Worm (Caenorhabditis elegans) whole organism, L4 larva: ENCODE results near the gene cyp-25A1.

Source experiments
- D1046.2 ChIP-seq: fragments of 200-800 bp; sonication (Bioruptor generic); IDR thresholded peaks from 2 replicates; pipeline ENCODE4 v1.3.6; 2022; ENCODE audit warnings: missing genetic modification characterization, missing compliant biosample characterization
- F10B5.3 ChIP-seq: sonication (generic microtip); optimal IDR thresholded peaks from 2 replicates; lab custom pipeline; 2016; ENCODE audit warnings: mild to moderate bottlenecking, missing genetic modification characterization, missing compliant biosample characterization
- F44E2.7 ChIP-seq: fragments of 200-800 bp; sonication (Bioruptor generic); IDR thresholded peaks from 2 replicates; pipeline ENCODE4 v2.1.2; 2022; ENCODE audit warnings: missing genetic modification characterization, missing compliant biosample characterization
- T26A8.4 ChIP-seq: fragments of 200-800 bp; sonication (Bioruptor generic); IDR thresholded peaks from 2 replicates; pipeline ENCODE4 v1.3.6; 2022; ENCODE audit warnings: missing genetic modification characterization, missing compliant biosample characterization
- Y105C5A.15 ChIP-seq: fragments of 200-800 bp; sonication (Bioruptor generic); IDR thresholded peaks from 2 replicates; pipeline ENCODE4 v1.3.6; 2022; ENCODE audit warnings: missing genetic modification characterization, missing compliant biosample characterization
- Y48G9A.11 ChIP-seq: fragments of 200-800 bp; sonication (Bioruptor generic); IDR thresholded peaks from 2 replicates; pipeline ENCODE4 v1.3.6; 2022; ENCODE audit warnings: missing genetic modification reagents, missing genetic modification characterization, missing compliant biosample characterization
- Y5F2A.4 ChIP-seq: fragments of 200-800 bp; sonication (Bioruptor generic); optimal IDR thresholded peaks from 2 replicates; lab custom pipeline; 2018; ENCODE audit warnings: mild to moderate bottlenecking, missing genetic modification characterization, missing compliant biosample characterization
- ZK337.2 ChIP-seq: fragments of 200-800 bp; sonication (Bioruptor generic); IDR thresholded peaks from 2 replicates; pipeline ENCODE4 v1.3.6; 2022; ENCODE audit warnings: missing genetic modification reagents, missing genetic modification characterization, missing compliant biosample characterization
- aly-2 ChIP-seq: sonication (generic microtip); optimal IDR thresholded peaks from 2 replicates; lab custom pipeline; 2018; ENCODE audit warnings: missing biosample characterization, missing genetic modification characterization
- attf-4 ChIP-seq: sonication (generic microtip); optimal IDR thresholded peaks from 3 replicates; lab custom pipeline; 2017; ENCODE audit warnings: missing biosample characterization, missing genetic modification characterization
- ceh-28 ChIP-seq: fragments of 150-350 bp; optimal IDR thresholded peaks from 2 replicates; lab custom pipeline; 2014; ENCODE audit warnings: missing biosample characterization, missing genetic modification reagents, missing genetic modification characterization
- cey-2 ChIP-seq: sonication (generic microtip); optimal IDR thresholded peaks from 3 replicates; lab custom pipeline; 2017; ENCODE audit warnings: missing genetic modification characterization, mild to moderate bottlenecking, missing compliant biosample characterization, antibody characterized with exemption, borderline replicate concordance; ENCODE audit not compliant: insufficient read depth
- ctbp-1 ChIP-seq: fragments of 200-800 bp; sonication (Bioruptor generic); IDR thresholded peaks from 2 replicates; pipeline ENCODE4 v1.3.6; 2022; ENCODE audit warnings: missing genetic modification reagents, missing genetic modification characterization, missing compliant biosample characterization
- daf-16 ChIP-seq, 3 experiments: sonication (generic microtip); optimal IDR thresholded peaks; 2 replicates each; lab custom pipeline; 2016 to 2017; ENCODE audit warnings: missing genetic modification characterization in 3 of 3, missing genetic modification reagents in 3 of 3, mild to moderate bottlenecking in 2 of 3, missing compliant biosample characterization in 2 of 3, missing biosample characterization in 1 of 3, moderate library complexity in 1 of 3
- egl-27 ChIP-seq: sonication (generic microtip); optimal IDR thresholded peaks from 3 replicates; lab custom pipeline; 2017; ENCODE audit warnings: missing biosample characterization, missing genetic modification reagents, missing genetic modification characterization
- fkh-10 ChIP-seq: fragments of 150-350 bp; optimal IDR thresholded peaks from 2 replicates; lab custom pipeline; 2014; ENCODE audit warnings: missing biosample characterization, missing genetic modification reagents, missing genetic modification characterization
- gei-8 ChIP-seq: fragments of 200-800 bp; sonication (Bioruptor generic); optimal IDR thresholded peaks from 2 replicates; lab custom pipeline; 2018; ENCODE audit warnings: mild to moderate bottlenecking, missing genetic modification characterization, missing compliant biosample characterization
- hlh-30 ChIP-seq: sonication (generic microtip); optimal IDR thresholded peaks from 2 replicates; lab custom pipeline; 2017; ENCODE audit warnings: antibody characterized with exemption, mild to moderate bottlenecking, missing genetic modification characterization, missing compliant biosample characterization; ENCODE audit not compliant: insufficient read depth
- hmg-1.1 ChIP-seq: fragments of 200-800 bp; sonication (Bioruptor generic); IDR thresholded peaks from 2 replicates; pipeline ENCODE4 v1.3.6; 2022; ENCODE audit warnings: missing genetic modification reagents, missing genetic modification characterization, missing compliant biosample characterization
- jun-1 ChIP-seq: fragments of 150-350 bp; optimal IDR thresholded peaks from 2 replicates; lab custom pipeline; 2014; ENCODE audit warnings: missing biosample characterization, missing genetic modification reagents, missing genetic modification characterization
- lim-7 ChIP-seq: fragments of 200-800 bp; sonication (Bioruptor generic); IDR thresholded peaks from 2 replicates; pipeline ENCODE4 v1.3.6; 2022; ENCODE audit warnings: missing genetic modification characterization, missing compliant biosample characterization
- lin-1 ChIP-seq: fragments of 200-800 bp; sonication (Bioruptor generic); IDR thresholded peaks from 2 replicates; pipeline ENCODE4 v1.3.6; 2022; ENCODE audit warnings: missing genetic modification reagents, missing genetic modification characterization, missing compliant biosample characterization
- lin-15B ChIP-seq: fragments of 150-350 bp; sonication (generic microtip); optimal IDR thresholded peaks from 3 replicates; lab custom pipeline; 2014; ENCODE audit warnings: missing biosample characterization, missing genetic modification characterization
- lin-29 ChIP-seq: fragments of 200-800 bp; sonication (Bioruptor generic); IDR thresholded peaks from 2 replicates; pipeline ENCODE4 v1.3.6; 2022; ENCODE audit warnings: missing genetic modification reagents, missing genetic modification characterization, missing compliant biosample characterization
- lsy-2 ChIP-seq, 2 experiments: fragments of 150-350 bp in 1 of 2; sonication (generic microtip) in 1 of 2; optimal IDR thresholded peaks; 2 replicates each; lab custom pipeline; 2014 to 2017; ENCODE audit warnings: missing biosample characterization in 2 of 2, missing genetic modification characterization in 2 of 2
- mdl-1 ChIP-seq, 2 experiments: fragments of 150-350 bp in 1 of 2; sonication (generic microtip) in 1 of 2; optimal IDR thresholded peaks; 2 replicates each; lab custom pipeline; 2014 to 2017; ENCODE audit warnings: missing biosample characterization in 2 of 2, missing genetic modification characterization in 2 of 2
- mdt-29 ChIP-seq: fragments of 200-800 bp; sonication (Bioruptor generic); IDR thresholded peaks from 2 replicates; pipeline ENCODE4 v1.3.6; 2022; ENCODE audit warnings: missing genetic modification reagents, missing genetic modification characterization, missing compliant biosample characterization
- mxl-3 ChIP-seq: fragments of 200-800 bp; sonication (Bioruptor generic); optimal IDR thresholded peaks from 2 replicates; lab custom pipeline; 2018; ENCODE audit warnings: mild to moderate bottlenecking, missing genetic modification characterization, missing compliant biosample characterization
- nhr-10 ChIP-seq: fragments of 150-350 bp; optimal IDR thresholded peaks from 2 replicates; lab custom pipeline; 2014; ENCODE audit warnings: missing biosample characterization, missing genetic modification characterization
- nhr-237 ChIP-seq: sonication (generic microtip); optimal IDR thresholded peaks from 2 replicates; lab custom pipeline; 2017; ENCODE audit warnings: missing biosample characterization, missing genetic modification characterization
- nhr-48 ChIP-seq: sonication (generic microtip); optimal IDR thresholded peaks from 2 replicates; lab custom pipeline; 2016; ENCODE audit warnings: mild to moderate bottlenecking, missing genetic modification characterization, missing compliant biosample characterization
- nhr-6 ChIP-seq: fragments of 150-350 bp; optimal IDR thresholded peaks from 2 replicates; lab custom pipeline; 2014; ENCODE audit warnings: missing biosample characterization, missing genetic modification characterization
- nhr-76 ChIP-seq: fragments of 150-350 bp; optimal IDR thresholded peaks from 2 replicates; lab custom pipeline; 2014; ENCODE audit warnings: missing biosample characterization, missing genetic modification characterization
- pha-4 ChIP-seq, 2 experiments: fragments of 150-350 bp in 1 of 2; fragments of 200-800 bp in 1 of 2; sonication (Bioruptor generic) in 1 of 2; IDR thresholded peaks in 1 of 2; optimal IDR thresholded peaks in 1 of 2; 2 replicates each; pipeline versions ENCODE4 v1.3.6 to Lab custom; 2014 to 2022; ENCODE audit warnings: missing genetic modification characterization in 2 of 2, missing genetic modification reagents in 2 of 2, missing biosample characterization in 1 of 2, missing compliant biosample characterization in 1 of 2
- rbr-2 ChIP-seq: sonication (generic microtip); optimal IDR thresholded peaks from 2 replicates; lab custom pipeline; 2016; ENCODE audit warnings: missing genotype, missing genetic modification characterization, missing compliant biosample characterization
- skn-1 ChIP-seq: fragments of 150-350 bp; optimal IDR thresholded peaks from 2 replicates; lab custom pipeline; 2014; ENCODE audit warnings: missing biosample characterization, missing genetic modification characterization
- spr-1 ChIP-seq: sonication (generic microtip); optimal IDR thresholded peaks from 2 replicates; lab custom pipeline; 2016; ENCODE audit warnings: mild to moderate bottlenecking, missing genetic modification characterization, missing compliant biosample characterization
- spr-3 ChIP-seq: fragments of 200-800 bp; sonication (Bioruptor generic); optimal IDR thresholded peaks from 2 replicates; lab custom pipeline; 2018; ENCODE audit warnings: mild to moderate bottlenecking, missing genetic modification characterization, missing compliant biosample characterization
- unc-62 ChIP-seq, 3 experiments: fragments of 150-350 bp in 1 of 3; sonication (generic microtip); optimal IDR thresholded peaks in 2 of 3; peaks in 1 of 3; 1 replicate in 1 of 3; 2 replicates in 2 of 3; lab custom pipeline; 2014 to 2017; ENCODE audit warnings: missing biosample characterization in 3 of 3, missing genetic modification characterization in 3 of 3, missing genetic modification reagents in 3 of 3, missing genotype in 1 of 3
- vab-7 ChIP-seq: fragments of 200-800 bp; sonication (Bioruptor generic); IDR thresholded peaks from 2 replicates; pipeline ENCODE4 v1.3.6; 2022; ENCODE audit warnings: missing genetic modification reagents, missing genetic modification characterization, missing compliant biosample characterization
- zfp-2 ChIP-seq: sonication (generic microtip); optimal IDR thresholded peaks from 2 replicates; lab custom pipeline; 2016; ENCODE audit warnings: mild to moderate bottlenecking, missing genetic modification characterization, missing compliant biosample characterization
- zfp-3 ChIP-seq: fragments of 200-800 bp; sonication (Bioruptor generic); conservative IDR thresholded peaks from 2 replicates; pipeline ENCODE4 v1.3.6; 2022; ENCODE audit warnings: missing genetic modification reagents, missing genetic modification characterization, missing compliant biosample characterization
- zip-2 ChIP-seq: fragments of 150-350 bp; optimal IDR thresholded peaks from 2 replicates; lab custom pipeline; 2014; ENCODE audit warnings: missing biosample characterization, missing genetic modification characterization
- ztf-11 ChIP-seq: fragments of 150-350 bp; optimal IDR thresholded peaks from 2 replicates; lab custom pipeline; 2014; ENCODE audit warnings: missing biosample characterization, missing genetic modification characterization

cyp-25A1 gene

ce11 chrIII:3797180-3798026 lies 35.0 kb upstream of the cyp-25A1 start (continued):
- TF ChIP-seq zfp-3 (GFP tag; lab: Robert Waterston, UW) (0 out of 2 replicates have a peak, but pooled peaks have one; percentile 25), jun-1 (tag; lab: Kevin White, UChicago) (no peak), ZK337.2 (GFP tag; lab: Robert Waterston, UW) (0 out of 2 replicates have a peak, but pooled peaks have one; percentile 7), ctbp-1 (no peak), zfp-2 (no peak), unc-62 (GFP tag; optimal IDR thresholded peaks at IDR 0.05 in 1 of 2; lab: Kevin White, UChicago) (peak in 1 of 2 experiments; percentile 95), unc-62 (tag; optimal IDR thresholded peaks at IDR 0.05; lab: Kevin White, UChicago) (no peak), lin-15B (tag; lab: Kevin White, UChicago) (no peak), Y48G9A.11 (GFP tag; lab: Robert Waterston, UW) (no peak), mxl-3 (GFP tag; lab: Kevin White, UChicago) (peak; percentile 37), mdl-1 (tag; optimal IDR thresholded peaks at IDR 0.05; lab: Kevin White, UChicago) (peak in 1 of 2 experiments; percentile 59), nhr-237 (tag; lab: Kevin White, UChicago) (no peak), lim-7 (GFP tag; lab: Robert Waterston, UW) (peak; percentile 65), F44E2.7 (GFP tag; lab: Robert Waterston, UW) (no peak), mdt-29 (GFP tag; lab: Robert Waterston, UW) (no peak; the same call in 1 of the 2 replicates), skn-1 (tag; lab: Kevin White, UChicago) (no peak)

- TF ChIP-seq mxl-3 (GFP tag; lab: Kevin White, UChicago) = peak; percentile 20
- 0 out of 2 replicates have a peak, but pooled peaks have one; percentile 7 for TF ChIP-seq mdt-29 (GFP tag; lab: Robert Waterston, UW)
- no peak for TF ChIP-seq F10B5.3
- TF ChIP-seq hmg-1.1 = 0 out of 2 replicates have a peak, but pooled peaks have one; percentile 5
These were observed 34.0 kb upstream of the cyp-25A1 start for ce11 chrIII:3798416-3798815.

- TF ChIP-seq ztf-11 (tag; lab: Kevin White, UChicago) (no peak), nhr-76 (tag; lab: Kevin White, UChicago) (no peak), spr-1 (tag; lab: Kevin White, UChicago) (no peak), Y105C5A.15 (GFP tag; lab: Robert Waterston, UW) (no peak), nhr-10 (tag; lab: Kevin White, UChicago) (peak; percentile 22), daf-16 (GFP tag; optimal IDR thresholded peaks at IDR 0.05; lab: Kevin White, UChicago) (no peak), daf-16 (tag; optimal IDR thresholded peaks at IDR 0.05; lab: Kevin White, UChicago) (peak; percentile 67), rbr-2 (tag; lab: Kevin White, UChicago) (no peak), skn-1 (tag; lab: Kevin White, UChicago) (no peak), vab-7 (GFP tag; lab: Robert Waterston, UW) (no peak), cey-2 (tag; lab: Kevin White, UChicago) (no peak), D1046.2 (GFP tag; lab: Robert Waterston, UW) (no peak), ZK337.2 (GFP tag; lab: Robert Waterston, UW) (no peak), lin-1 (GFP tag; lab: Robert Waterston, UW) (0 out of 2 replicates have a peak, but pooled peaks have one; percentile 19), ceh-28 (no peak), hmg-1.1 (peak; percentile 36), fkh-10 (GFP tag; lab: Kevin White, UChicago) (no peak), mdt-29 (GFP tag; lab: Robert Waterston, UW) (no peak), T26A8.4 (GFP tag; lab: Robert Waterston, UW) (no peak), attf-4 (tag; lab: Kevin White, UChicago) (no peak), spr-3 (GFP tag; lab: Kevin White, UChicago) (no peak), lin-29 (GFP tag; lab: Robert Waterston, UW) (no peak), pha-4 (GFP tag; IDR thresholded peaks at IDR 0.05; lab: Robert Waterston, UW) (no peak), pha-4 (tag; optimal IDR thresholded peaks at IDR 0.05; lab: Kevin White, UChicago) (no peak), lsy-2 (tag; optimal IDR thresholded peaks at IDR 0.05; lab: Kevin White, UChicago) (no peak), egl-27 (tag; lab: Kevin White, UChicago) (no peak), hlh-30 (tag; lab: Kevin White, UChicago) (peak; percentile 38), gei-8 (no peak), zip-2 (no peak), Y5F2A.4 (no peak), nhr-48 (no peak), nhr-6 (tag; lab: Kevin White, UChicago) (no peak), aly-2 (tag; lab: Kevin White, UChicago) (no peak)
These were observed 33.2 kb upstream of the cyp-25A1 start for ce11 chrIII:3799213-3799612.
